Worm (Caenorhabditis elegans): ENCODE results near the gene erh-1.

ce11 chrV:10615496-10615895 is 36.6 kb upstream of the erh-1 start, which contains the start of gene H09F14.1:
- no peak for TF ChIP-seq irx-1 (tag; optimal IDR thresholded peaks at IDR 0.05)
- TF ChIP-seq fos-1 (tag; optimal IDR thresholded peaks at IDR 0.05), result no peak

All from whole organism, L1 larva.